Worm (Caenorhabditis elegans) whole organism, late embryonic: ENCODE data around the gene pipp-4P.
A peak's percentile ranks its signal among the peaks of the same experiment; 100 is the strongest.

ENCODE experiments used
- C38D4.7 ChIP-seq: fragments of 200-800 bp; sonication (Bioruptor generic); optimal IDR thresholded peaks from 2 replicates; lab custom pipeline; 2018; ENCODE audit warnings: mild to moderate bottlenecking, missing genetic modification characterization, moderate library complexity, missing compliant biosample characterization
- F13H6.1 ChIP-seq: sonication (generic microtip); optimal IDR thresholded peaks from 2 replicates; lab custom pipeline; 2016; ENCODE audit warnings: missing genetic modification characterization, missing compliant biosample characterization
- K02D7.2 ChIP-seq: sonication (generic microtip); optimal IDR thresholded peaks from 2 replicates; lab custom pipeline; 2017; ENCODE audit warnings: mild to moderate bottlenecking, missing genetic modification characterization, missing compliant biosample characterization
- Y22D7AL.16 ChIP-seq: sonication (generic microtip); optimal IDR thresholded peaks from 2 replicates; lab custom pipeline; 2016; ENCODE audit warnings: missing genetic modification characterization, missing compliant biosample characterization
- ahr-1 ChIP-seq: sonication (generic microtip); optimal IDR thresholded peaks from 2 replicates; lab custom pipeline; 2016; ENCODE audit warnings: missing genetic modification characterization, missing compliant biosample characterization
- ceh-22 ChIP-seq: sonication (generic microtip); optimal IDR thresholded peaks from 2 replicates; lab custom pipeline; 2017; ENCODE audit warnings: missing biosample characterization, missing genetic modification characterization
- ceh-24 ChIP-seq: sonication (generic microtip); optimal IDR thresholded peaks from 2 replicates; lab custom pipeline; 2016; ENCODE audit warnings: mild to moderate bottlenecking, missing genetic modification characterization, missing compliant biosample characterization
- ceh-30 ChIP-seq: fragments of 150-350 bp; optimal IDR thresholded peaks from 2 replicates; lab custom pipeline; 2014; ENCODE audit warnings: missing biosample characterization, missing genetic modification characterization
- dmd-4 ChIP-seq: sonication (generic microtip); optimal IDR thresholded peaks from 2 replicates; lab custom pipeline; 2016; ENCODE audit warnings: borderline replicate concordance, missing genetic modification characterization, missing compliant biosample characterization
- dve-1 ChIP-seq: sonication (generic microtip); optimal IDR thresholded peaks from 2 replicates; lab custom pipeline; 2017; ENCODE audit warnings: antibody characterized with exemption, mild to moderate bottlenecking, missing genetic modification characterization, missing compliant biosample characterization
- elt-2 ChIP-seq: sonication (generic microtip); optimal IDR thresholded peaks from 2 replicates; lab custom pipeline; 2016; ENCODE audit warnings: missing genetic modification reagents, missing genetic modification characterization, missing compliant biosample characterization
- ets-4 ChIP-seq: sonication (generic microtip); optimal IDR thresholded peaks from 2 replicates; lab custom pipeline; 2016; ENCODE audit warnings: missing genetic modification characterization, missing compliant biosample characterization
- fkh-6 ChIP-seq: sonication (generic microtip); optimal IDR thresholded peaks from 2 replicates; lab custom pipeline; 2016; ENCODE audit warnings: missing genetic modification characterization, missing compliant biosample characterization
- hlh-13 ChIP-seq: fragments of 200-800 bp; sonication (Bioruptor generic); optimal IDR thresholded peaks from 2 replicates; lab custom pipeline; 2018; ENCODE audit warnings: mild to moderate bottlenecking, missing genetic modification characterization, missing compliant biosample characterization
- hlh-15 ChIP-seq: sonication (generic microtip); optimal IDR thresholded peaks from 2 replicates; lab custom pipeline; 2016; ENCODE audit warnings: missing genetic modification characterization, missing compliant biosample characterization
- hlh-8 ChIP-seq: sonication (generic microtip); optimal IDR thresholded peaks from 2 replicates; lab custom pipeline; 2016; ENCODE audit warnings: missing genotype, missing genetic modification characterization, missing compliant biosample characterization
- madf-2 ChIP-seq: sonication (generic microtip); optimal IDR thresholded peaks from 2 replicates; lab custom pipeline; 2017; ENCODE audit warnings: missing genetic modification characterization, missing compliant biosample characterization
- mec-3 ChIP-seq: sonication (generic microtip); optimal IDR thresholded peaks from 2 replicates; lab custom pipeline; 2016; ENCODE audit warnings: borderline replicate concordance, missing genetic modification characterization, missing compliant biosample characterization
- nfya-1 ChIP-seq: sonication (generic microtip); optimal IDR thresholded peaks from 2 replicates; lab custom pipeline; 2017; ENCODE audit warnings: missing genetic modification characterization, mild to moderate bottlenecking, missing compliant biosample characterization, antibody characterized with exemption, moderate library complexity
- nhr-11 ChIP-seq: fragments of 150-350 bp; optimal IDR thresholded peaks from 2 replicates; lab custom pipeline; 2014; ENCODE audit warnings: missing biosample characterization, missing genetic modification characterization
- nhr-232 ChIP-seq: sonication (generic microtip); optimal IDR thresholded peaks from 2 replicates; lab custom pipeline; 2016; ENCODE audit warnings: missing genetic modification characterization, missing compliant biosample characterization
- odd-2 ChIP-seq: sonication (generic microtip); optimal IDR thresholded peaks from 2 replicates; lab custom pipeline; 2017; ENCODE audit warnings: antibody characterized with exemption, mild to moderate bottlenecking, missing genetic modification characterization, missing compliant biosample characterization
- pag-3 ChIP-seq: sonication (generic microtip); optimal IDR thresholded peaks from 2 replicates; lab custom pipeline; 2016; ENCODE audit warnings: missing compliant biosample characterization, missing genetic modification characterization, borderline replicate concordance
- pat-9 ChIP-seq: fragments of 200-800 bp; sonication (Bioruptor generic); optimal IDR thresholded peaks from 2 replicates; lab custom pipeline; 2018; ENCODE audit warnings: mild to moderate bottlenecking, missing genetic modification characterization, moderate library complexity, missing compliant biosample characterization
- pqm-1 ChIP-seq: sonication (generic microtip); optimal IDR thresholded peaks from 2 replicates; lab custom pipeline; 2016; ENCODE audit warnings: missing genetic modification characterization, missing compliant biosample characterization
- ref-2 ChIP-seq: sonication (generic microtip); optimal IDR thresholded peaks from 2 replicates; lab custom pipeline; 2016; ENCODE audit warnings: missing genetic modification characterization, missing compliant biosample characterization
- sdc-2 ChIP-seq: sonication (generic microtip); optimal IDR thresholded peaks from 2 replicates; lab custom pipeline; 2016; ENCODE audit warnings: missing genotype, missing genetic modification characterization, missing compliant biosample characterization
- sox-2 ChIP-seq: fragments of 200-800 bp; sonication (Bioruptor generic); IDR thresholded peaks from 2 replicates; pipeline ENCODE4 v1.3.6; 2022; ENCODE audit warnings: missing genetic modification reagents, missing genetic modification characterization, missing compliant biosample characterization
- ttx-3 ChIP-seq: sonication (generic microtip); optimal IDR thresholded peaks from 2 replicates; lab custom pipeline; 2016; ENCODE audit warnings: missing genetic modification reagents, missing genetic modification characterization, missing compliant biosample characterization
- unc-3 ChIP-seq, 2 experiments: fragments of 200-800 bp in 1 of 2; sonication (Bioruptor generic) in 1 of 2; sonication (generic microtip) in 1 of 2; conservative IDR thresholded peaks in 1 of 2; optimal IDR thresholded peaks in 1 of 2; 2 replicates each; pipeline versions ENCODE4 v1.3.6 to Lab custom; 2016 to 2022; ENCODE audit warnings: missing compliant biosample characterization in 2 of 2, missing genetic modification characterization in 2 of 2, missing genetic modification reagents in 1 of 2
- unc-86 ChIP-seq: sonication (generic microtip); optimal IDR thresholded peaks from 2 replicates; lab custom pipeline; 2016; ENCODE audit warnings: missing genetic modification characterization, missing compliant biosample characterization
- ztf-16 ChIP-seq: sonication (generic microtip); optimal IDR thresholded peaks from 2 replicates; lab custom pipeline; 2017; ENCODE audit warnings: missing genetic modification characterization, missing compliant biosample characterization

The pipp-4P gene

ce11 chrIII:2786740-2787139, 32.3 kb upstream of the pipp-4P start, which contains the start of gene nduc-2:
Gene nduc-2 (plus strand): TSS chrIII:2786852.
- TF ChIP-seq elt-2 (tag; lab: Kevin White, UChicago) (no peak), dve-1 (tag; lab: Kevin White, UChicago) (no peak), pag-3 (tag; lab: Kevin White, UChicago) (no peak), K02D7.2 (tag; lab: Kevin White, UChicago) (no peak), ceh-30 (tag; lab: Kevin White, UChicago) (no peak), hlh-13 (GFP tag; lab: Kevin White, UChicago) (no peak), Y22D7AL.16 (tag; lab: Kevin White, UChicago) (no peak), ceh-24 (no peak), hlh-15 (tag; lab: Kevin White, UChicago) (no peak), pat-9 (tag; lab: Kevin White, UChicago) (no peak)

- TF ChIP-seq odd-2 (tag; lab: Kevin White, UChicago) (no peak), sdc-2 (tag; lab: Kevin White, UChicago) (no peak), hlh-15 (tag; lab: Kevin White, UChicago) (no peak), mec-3 (tag; lab: Kevin White, UChicago) (no peak), ets-4 (tag; lab: Kevin White, UChicago) (no peak), nhr-11 (tag; lab: Kevin White, UChicago) (no peak), ref-2 (no peak), ahr-1 (no peak), elt-2 (tag; lab: Kevin White, UChicago) (no peak), dmd-4 (tag; lab: Kevin White, UChicago) (no peak)
Observed at ce11 chrIII:2787979-2788491, 31.0 kb upstream of the pipp-4P start, which contains the start of gene tbcc-1. Gene tbcc-1 (plus strand): TSS chrIII:2788441.

ce11 chrIII:2794057-2794456, 25.0 kb upstream of the pipp-4P start:
- no peak for TF ChIP-seq F13H6.1 (tag; lab: Kevin White, UChicago)
- peak; percentile 95 for TF ChIP-seq nfya-1

ce11 chrIII:2795442-2796023, 23.5 kb upstream of the pipp-4P start:
- TF ChIP-seq unc-3 (GFP tag; conservative IDR thresholded peaks at IDR 0.05; lab: Robert Waterston, UW) (no peak), unc-3 (tag; optimal IDR thresholded peaks at IDR 0.05; lab: Kevin White, UChicago) (no peak), unc-86 (tag; lab: Kevin White, UChicago) (no peak), nhr-232 (no peak), C38D4.7 (GFP tag; lab: Kevin White, UChicago) (no peak), sox-2 (GFP tag; lab: Robert Waterston, UW) (no peak)

ce11 chrIII:2800743-2801142, 18.3 kb upstream of the pipp-4P start:
- TF ChIP-seq hlh-8 (tag; lab: Kevin White, UChicago) (no peak), fkh-6 (tag; lab: Kevin White, UChicago) (no peak), unc-3 (GFP tag; conservative IDR thresholded peaks at IDR 0.05; lab: Robert Waterston, UW) (no peak), unc-3 (tag; optimal IDR thresholded peaks at IDR 0.05; lab: Kevin White, UChicago) (no peak), ttx-3 (tag; lab: Kevin White, UChicago) (no peak), ztf-16 (tag; lab: Kevin White, UChicago) (no peak), nhr-232 (no peak), madf-2 (tag; lab: Kevin White, UChicago) (no peak), pqm-1 (tag; lab: Kevin White, UChicago) (no peak), ceh-22 (tag; lab: Kevin White, UChicago) (no peak)
